Worm (Caenorhabditis elegans) whole organism, L1 larva: ENCODE results near the gene fkh-7.

ENCODE experiments used
- hlh-17 ChIP-seq: fragments of 200-800 bp; sonication (Bioruptor generic); optimal IDR thresholded peaks from 2 replicates; lab custom pipeline; 2018; ENCODE audit warnings: missing genetic modification characterization, mild to moderate bottlenecking, missing compliant biosample characterization, moderate library complexity, borderline replicate concordance
- vab-15 ChIP-seq: sonication (generic microtip); optimal IDR thresholded peaks from 2 replicates; lab custom pipeline; 2017; ENCODE audit warnings: missing genotype, mild to moderate bottlenecking, missing genetic modification characterization, missing compliant biosample characterization
- zag-1 ChIP-seq: fragments of 150-350 bp; optimal IDR thresholded peaks from 2 replicates; lab custom pipeline; 2014; ENCODE audit warnings: missing biosample characterization, missing genetic modification characterization

DNA sequence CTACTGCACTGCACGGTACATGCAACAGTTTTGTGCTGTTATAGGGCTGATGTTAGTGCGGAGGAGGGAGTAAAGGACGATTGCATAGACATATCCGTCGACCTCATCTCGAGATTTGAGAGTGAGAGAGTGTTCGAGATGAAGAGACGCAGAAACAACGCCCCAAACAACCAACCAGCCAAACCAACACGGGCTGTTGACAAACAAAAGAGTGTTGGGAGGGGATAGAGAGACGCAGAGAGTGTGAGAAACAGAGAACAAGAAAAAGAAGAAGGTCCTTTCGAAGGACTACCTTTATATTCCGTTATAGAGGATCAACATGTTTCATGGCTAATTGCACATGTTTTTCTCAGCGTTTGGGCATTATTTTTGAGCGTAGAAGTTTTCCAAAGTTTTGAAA is 15.8 kb downstream of the fkh-7 start:
- no peak for TF ChIP-seq hlh-17 (GFP tag; lab: Kevin White, UChicago)
- no peak for TF ChIP-seq zag-1 (tag; lab: Kevin White, UChicago)
- TF ChIP-seq vab-15 (tag; lab: Kevin White, UChicago) = no peak
